Worm (Caenorhabditis elegans): ENCODE measurements around the gene cas-1.

ce11 chrX:16836304-16836703, 22.8 kb upstream of the cas-1 start, which contains the start of gene F41G4.7:
- TF ChIP-seq dao-5 (tag; optimal IDR thresholded peaks at IDR 0.05) (no peak), W03F9.2 (tag; optimal IDR thresholded peaks at IDR 0.05) (no peak)
